Worm (Caenorhabditis elegans) whole organism, L2 larva: ENCODE data around the gene tsen-54.

Experiments used
- ZK546.5 ChIP-seq: sonication (generic microtip); optimal IDR thresholded peaks from 2 replicates; lab custom pipeline; 2017; ENCODE audit warnings: missing biosample characterization, missing genetic modification characterization
- blmp-1 ChIP-seq: sonication (generic microtip); optimal IDR thresholded peaks from 2 replicates; lab custom pipeline; 2017; ENCODE audit warnings: missing genetic modification characterization, mild to moderate bottlenecking, missing compliant biosample characterization, antibody characterized with exemption, moderate library complexity; ENCODE audit not compliant: insufficient read depth
- ceh-82 ChIP-seq: fragments of 150-350 bp; optimal IDR thresholded peaks from 2 replicates; lab custom pipeline; 2014; ENCODE audit warnings: missing biosample characterization, missing genetic modification characterization
- fos-1 ChIP-seq: fragments of 150-350 bp; optimal IDR thresholded peaks from 2 replicates; lab custom pipeline; 2014; ENCODE audit warnings: missing biosample characterization, missing genetic modification characterization
- mab-5 ChIP-seq: fragments of 150-350 bp; optimal IDR thresholded peaks from 2 replicates; lab custom pipeline; 2014; ENCODE audit warnings: missing biosample characterization, missing genetic modification characterization
- mdl-1 ChIP-seq, 2 experiments: fragments of 150-350 bp in 1 of 2; sonication (generic microtip) in 1 of 2; optimal IDR thresholded peaks; 2 replicates each; lab custom pipeline; 2017; ENCODE audit warnings: missing biosample characterization in 2 of 2, missing genetic modification characterization in 2 of 2
- nhr-11 ChIP-seq: fragments of 150-350 bp; optimal IDR thresholded peaks from 2 replicates; lab custom pipeline; 2014; ENCODE audit warnings: missing biosample characterization, missing genetic modification characterization
- nhr-25 ChIP-seq: fragments of 150-350 bp; sonication (generic microtip); optimal IDR thresholded peaks from 3 replicates; lab custom pipeline; 2014; ENCODE audit warnings: missing biosample characterization, missing genetic modification characterization
- snpc-4 ChIP-seq: fragments of 150-350 bp; optimal IDR thresholded peaks from 2 replicates; lab custom pipeline; 2014; ENCODE audit warnings: missing biosample characterization, missing genetic modification characterization
- unc-62 ChIP-seq: fragments of 150-350 bp; optimal IDR thresholded peaks from 2 replicates; lab custom pipeline; 2014; ENCODE audit warnings: missing biosample characterization, missing genetic modification reagents, missing genetic modification characterization
- ztf-1 ChIP-seq: fragments of 200-800 bp; sonication (Bioruptor generic); conservative IDR thresholded peaks from 2 replicates; pipeline ENCODE4 v1.3.6; 2022; ENCODE audit warnings: missing genetic modification characterization, missing compliant biosample characterization

DNA sequence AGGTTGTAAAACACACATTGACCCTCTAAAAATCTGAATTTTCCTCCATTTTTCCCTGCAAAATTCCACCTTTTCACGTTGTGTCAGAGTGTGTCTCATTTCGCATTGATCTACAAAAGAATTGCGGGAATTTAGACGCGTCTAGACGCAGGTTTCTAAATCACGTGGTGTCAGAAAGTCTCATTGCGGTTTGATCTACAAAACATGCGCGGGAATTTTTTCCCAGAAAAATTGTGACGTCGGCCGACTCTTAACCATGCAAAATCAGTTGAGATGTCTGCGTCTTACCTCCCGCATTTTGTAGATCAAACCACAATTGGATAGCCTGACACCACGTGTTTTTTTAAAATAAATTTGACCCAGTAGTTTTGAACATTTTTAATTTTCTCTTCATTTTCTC, 39.1 kb upstream of the tsen-54 start:
- TF ChIP-seq blmp-1 (no peak), snpc-4 (tag; lab: Kevin White, UChicago) (no peak), nhr-25 (tag; lab: Kevin White, UChicago) (no peak), mdl-1 (tag; optimal IDR thresholded peaks at IDR 0.05; lab: Kevin White, UChicago) (no peak), ztf-1 (GFP tag; lab: Robert Waterston, UW) (no peak), unc-62 (GFP tag; lab: Kevin White, UChicago) (no peak), nhr-11 (tag; lab: Kevin White, UChicago) (no peak), fos-1 (tag; lab: Kevin White, UChicago) (no peak), ZK546.5 (tag; lab: Kevin White, UChicago) (no peak), mab-5 (tag; lab: Kevin White, UChicago) (no peak), ceh-82 (tag; lab: Kevin White, UChicago) (no peak)
